Fruit fly (Drosophila melanogaster): ENCODE measurements around the gene CG4101.

DNA sequence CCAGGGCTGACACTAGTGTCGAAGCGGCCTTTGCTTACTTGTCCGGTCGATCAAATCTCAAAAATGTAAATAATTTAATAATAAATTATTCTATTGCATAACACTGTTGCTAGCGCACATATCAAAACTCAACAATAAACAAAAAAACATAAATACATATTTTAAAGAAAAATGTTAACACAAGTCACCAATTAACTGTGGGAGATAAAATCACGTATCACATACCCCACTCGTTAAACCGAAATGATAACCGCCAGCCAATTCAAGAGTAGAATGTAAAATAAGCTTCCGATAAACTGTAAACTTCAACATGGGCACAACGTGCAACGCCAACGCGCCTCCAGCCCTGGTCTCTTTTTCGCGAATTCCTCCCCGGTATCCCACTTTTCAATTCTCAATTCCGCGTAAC is 9.5 kb upstream of the CG4101 start, which contains the start of gene Arts:
- TF ChIP-seq CG14711 (tag; optimal IDR thresholded peaks at IDR 0.05) (peak; percentile 30), cnc (optimal IDR thresholded peaks at IDR 0.05) (no peak), CG11617 (GFP tag; optimal IDR thresholded peaks at IDR 0.05) (peak; percentile 67)

All from whole organism, adult.